Fruit fly (Drosophila melanogaster): ENCODE results near the gene nonA-l.
A peak's percentile ranks its signal among the peaks of the same experiment; 100 is the strongest.

nonA-l gene

DNA sequence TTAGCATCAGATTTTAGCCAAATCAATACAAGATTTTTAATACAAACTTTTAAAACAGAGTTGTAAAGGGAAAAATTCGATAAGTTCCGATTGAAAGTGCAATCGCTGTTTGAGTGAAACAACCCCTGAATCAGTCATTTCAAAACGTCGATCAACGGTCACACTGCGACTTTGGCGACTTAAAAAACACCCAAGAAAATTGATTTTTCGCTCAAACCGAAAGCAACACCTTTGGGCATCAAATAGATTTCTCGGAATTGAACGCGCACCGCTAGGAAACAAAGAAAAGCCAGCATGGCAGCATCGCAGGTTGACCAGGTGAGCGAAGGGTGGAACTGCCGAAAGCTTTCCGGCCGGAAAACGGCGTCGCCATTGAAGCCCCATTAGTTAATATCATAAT, 3.6 kb downstream of the nonA-l start, which contains the start of gene Arl6IP1 (continued):
- TF ChIP-seq Opbp (GFP tag; IDR thresholded peaks at IDR 0.05; ENCODE audit: partially characterized antibody) (peak; percentile 62; the same call in 2 of the 3 replicates), zfh2 (GFP tag; optimal IDR thresholded peaks at IDR 0.05) (no peak), pzg (GFP tag; optimal IDR thresholded peaks at IDR 0.05) (peak; percentile 84), CG12104 (GFP tag; optimal IDR thresholded peaks at IDR 0.05) (no peak)

DNA sequence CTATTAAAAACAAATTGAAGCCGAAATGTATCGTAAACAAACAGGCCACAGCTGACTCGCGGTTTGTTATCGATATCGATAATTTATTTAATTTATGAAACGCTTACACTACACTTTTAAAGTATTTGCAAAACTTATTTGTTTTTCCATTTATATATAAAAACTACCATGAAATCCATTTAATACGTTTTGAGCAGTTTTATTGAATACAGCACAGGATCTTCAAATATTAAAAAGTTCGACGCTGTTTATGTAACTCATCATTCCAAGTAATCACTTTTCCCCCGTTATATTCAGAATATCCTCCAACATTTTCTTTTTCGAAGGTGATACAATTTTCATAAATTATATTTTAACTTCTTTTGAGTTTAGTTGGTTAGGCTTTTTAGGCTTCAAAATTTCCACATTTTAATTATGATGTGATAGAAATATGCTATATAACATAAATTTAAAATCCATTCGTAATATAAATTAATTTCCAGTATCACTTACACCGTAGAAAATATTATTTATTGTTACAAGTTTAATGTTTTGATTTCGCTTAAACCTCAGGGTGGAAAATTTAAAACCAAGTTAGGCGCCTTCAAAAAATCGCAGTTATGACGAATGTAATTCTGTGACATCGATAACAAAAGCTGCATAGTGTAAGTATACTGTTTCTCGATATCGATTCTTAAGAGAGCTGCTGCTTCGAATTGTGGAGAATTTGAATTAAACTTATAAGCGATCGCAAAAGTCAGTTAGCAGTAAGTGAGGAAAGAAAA, 7.1 kb downstream of the nonA-l start, which contains the start of the genes CG10324 and CCT3:
Gene CG10324, minus strand, starts transcription at position 53 of the 764 bp plus-strand sequence.
Gene CCT3, plus strand, starts transcription at position 654 of the 764 bp plus-strand sequence.
- TF ChIP-seq ara (GFP tag; IDR thresholded peaks at IDR 0.05): no peak
- peak; percentile 80 for TF ChIP-seq CG30403 (GFP tag; optimal IDR thresholded peaks at IDR 0.05)
- no peak for TF ChIP-seq CG5953 (GFP tag; IDR thresholded peaks at IDR 0.05)
- no peak for TF ChIP-seq Sox100B (GFP tag; optimal IDR thresholded peaks at IDR 0.05)
- peak; percentile 68 for TF ChIP-seq CG4424 (GFP tag; optimal IDR thresholded peaks at IDR 0.05)
- TF ChIP-seq CG32767 (GFP tag; IDR thresholded peaks at IDR 0.05): peak; percentile 54
- no peak for TF ChIP-seq Mes4 (GFP tag; optimal IDR thresholded peaks at IDR 0.05)
- TF ChIP-seq pnt (GFP tag; optimal IDR thresholded peaks at IDR 0.05): peak; percentile 45
- TF ChIP-seq BEAF-32 (GFP tag; optimal IDR thresholded peaks at IDR 0.05): peak; percentile 77
- TF ChIP-seq schlank (tag; optimal IDR thresholded peaks at IDR 0.05): peak; percentile 8
- TF ChIP-seq salm (tag; optimal IDR thresholded peaks at IDR 0.05): peak; percentile 18
- no peak for TF ChIP-seq CG1832 (GFP tag; optimal IDR thresholded peaks at IDR 0.05)
- no peak for TF ChIP-seq CG6272 (GFP tag; IDR thresholded peaks at IDR 0.05)
- no peak for TF ChIP-seq her (GFP tag; optimal IDR thresholded peaks at IDR 0.05)
- TF ChIP-seq stc (GFP tag; IDR thresholded peaks at IDR 0.05): 0 out of 2 replicates have a peak, but pooled peaks have one; percentile 38
- TF ChIP-seq CG31365 (tag; optimal IDR thresholded peaks at IDR 0.05): no peak
- no peak for TF ChIP-seq cg (GFP tag; optimal IDR thresholded peaks at IDR 0.05)
- TF ChIP-seq Bdp1 (GFP tag; optimal IDR thresholded peaks at IDR 0.05): no peak
- 0 out of 2 replicates have a peak, but pooled peaks have one; percentile 19 for TF ChIP-seq wor (GFP tag; IDR thresholded peaks at IDR 0.05)
- TF ChIP-seq D19A (tag; optimal IDR thresholded peaks at IDR 0.05): peak; percentile 62
- TF ChIP-seq CG12236 (GFP tag; optimal IDR thresholded peaks at IDR 0.05): no peak
- TF ChIP-seq CG13894 (tag; optimal IDR thresholded peaks at IDR 0.05): peak; percentile 25
- TF ChIP-seq Oaz (GFP tag; IDR thresholded peaks at IDR 0.05): no peak
- peak; percentile 69 for TF ChIP-seq CG1602 (GFP tag; optimal IDR thresholded peaks at IDR 0.05)
- no peak for TF ChIP-seq gsb (GFP tag; IDR thresholded peaks at IDR 0.05)
- TF ChIP-seq CG3407 (GFP tag; optimal IDR thresholded peaks at IDR 0.05): no peak
- peak; percentile 37 for TF ChIP-seq Six4 (GFP tag; optimal IDR thresholded peaks at IDR 0.05)
- peak; percentile 34; the same call in 1 of the 2 replicates for TF ChIP-seq CG31224 (GFP tag; IDR thresholded peaks at IDR 0.05)
- TF ChIP-seq CG8478 (optimal IDR thresholded peaks at IDR 0.05): no peak
- no peak for TF ChIP-seq Sin3A (optimal IDR thresholded peaks at IDR 0.05)
- TF ChIP-seq dati (GFP tag; IDR thresholded peaks at IDR 0.05): no peak
- TF ChIP-seq usp (GFP tag; optimal IDR thresholded peaks at IDR 0.05): no peak
- TF ChIP-seq zfh2 (GFP tag; optimal IDR thresholded peaks at IDR 0.05): peak; percentile 42
- peak; percentile 74; the same call in 2 of the 3 replicates for TF ChIP-seq ken (GFP tag; IDR thresholded peaks at IDR 0.05)
- peak; percentile 16 for TF ChIP-seq psq (GFP tag; optimal IDR thresholded peaks at IDR 0.05)
- peak; percentile 98 for TF ChIP-seq CG3995 (GFP tag; optimal IDR thresholded peaks at IDR 0.05)
- no peak for TF ChIP-seq br (optimal IDR thresholded peaks at IDR 0.05)
- no peak for TF ChIP-seq ewg (GFP tag; optimal IDR thresholded peaks at IDR 0.05)
- TF ChIP-seq CG7556 (GFP tag; optimal IDR thresholded peaks at IDR 0.05): peak; percentile 66
- TF ChIP-seq zfh1 (GFP tag; IDR thresholded peaks at IDR 0.05): peak; percentile 66; the same call in 2 of the 3 replicates
- peak; percentile 61 for TF ChIP-seq az2 (GFP tag; optimal IDR thresholded peaks at IDR 0.05)
- TF ChIP-seq chn (GFP tag; optimal IDR thresholded peaks at IDR 0.05): peak; percentile 59
- peak; percentile 22 for TF ChIP-seq NK7.1 (GFP tag; optimal IDR thresholded peaks at IDR 0.05)
- peak; percentile 35 for TF ChIP-seq CG15514 (GFP tag; optimal IDR thresholded peaks at IDR 0.05)
- no peak for TF ChIP-seq MESR4 (GFP tag; optimal IDR thresholded peaks at IDR 0.05)
- peak; percentile 77 for TF ChIP-seq vnd (GFP tag; IDR thresholded peaks at IDR 0.05; ENCODE audit: partially characterized antibody)

All from whole organism, embryonic.